Worm (Caenorhabditis elegans): Measurements from ENCODE around the gene gphr-1.

Gene gphr-1

ce11 chrIII:12202437-12202836 lies 16.4 kb upstream of the gphr-1 start, which contains the start of gene osm-12:
Gene osm-12, minus strand, starts transcription at chrIII:12202537.
- TF ChIP-seq aha-1 (tag) (peak; percentile 71), tag-97 (GFP tag; IDR thresholded peaks at IDR 0.05) (no peak)

- TF ChIP-seq daf-19 (GFP tag; conservative IDR thresholded peaks at IDR 0.05) (no peak), set-16 (GFP tag; IDR thresholded peaks at IDR 0.05) (peak; percentile 59), spr-1 (tag; optimal IDR thresholded peaks at IDR 0.05) (no peak), D1046.2 (GFP tag; IDR thresholded peaks at IDR 0.05) (0 out of 2 replicates have a peak, but pooled peaks have one; percentile 49), fkh-10 (GFP tag; optimal IDR thresholded peaks at IDR 0.05) (no peak), daf-8 (GFP tag; IDR thresholded peaks at IDR 0.05) (no peak), duxl-1 (tag; optimal IDR thresholded peaks at IDR 0.05; ENCODE audit: poor library complexity) (no peak)
Observed at ce11 chrIII:12205271-12205670, 13.6 kb upstream of the gphr-1 start.

ce11 chrIII:12207574-12207973 lies 11.3 kb upstream of the gphr-1 start:
- peak in 1 of 2 experiments; percentile 55 for TF ChIP-seq unc-62 (GFP tag; optimal IDR thresholded peaks at IDR 0.05 in 1 of 2)
- TF ChIP-seq unc-62 (tag; optimal IDR thresholded peaks at IDR 0.05), result no peak
- peak; percentile 71 for TF ChIP-seq set-16 (GFP tag; IDR thresholded peaks at IDR 0.05)
- peak; percentile 71 for TF ChIP-seq aha-1 (tag)
- TF ChIP-seq ceh-20 (GFP tag; IDR thresholded peaks at IDR 0.05), result no peak

- no peak for TF ChIP-seq snpc-4 (tag; optimal IDR thresholded peaks at IDR 0.05)
- no peak for TF ChIP-seq nhr-48 (tag; optimal IDR thresholded peaks at IDR 0.05)
- no peak for TF ChIP-seq saeg-2 (GFP tag; IDR thresholded peaks at IDR 0.05)
- no peak for TF ChIP-seq ZK546.5 (tag; optimal IDR thresholded peaks at IDR 0.05)
- no peak for TF ChIP-seq dve-1 (tag; optimal IDR thresholded peaks at IDR 0.05; ENCODE audit: insufficient read depth)
- TF ChIP-seq lin-1 (GFP tag; IDR thresholded peaks at IDR 0.05), result no peak
- no peak for TF ChIP-seq hmg-1.1 (GFP tag; IDR thresholded peaks at IDR 0.05)
- TF ChIP-seq nhr-10 (tag; optimal IDR thresholded peaks at IDR 0.05), result no peak
Observed at ce11 chrIII:12215596-12215995, 3.3 kb upstream of the gphr-1 start, which contains the start of gene Y75B8A.13. Gene Y75B8A.13, minus strand, starts transcription at chrIII:12215696.

ce11 chrIII:12218078-12218477 lies 769 bp upstream of the gphr-1 start:
- TF ChIP-seq D1046.2 (GFP tag; IDR thresholded peaks at IDR 0.05) (no peak), aha-1 (tag) (peak; percentile 82)

ce11 chrIII:12220820-12221219 lies 2.0 kb downstream of the gphr-1 start:
- TF ChIP-seq rbr-2 (tag; optimal IDR thresholded peaks at IDR 0.05) (no peak), daf-12 (tag; optimal IDR thresholded peaks at IDR 0.05) (no peak), aha-1 (tag) (no peak), lim-7 (GFP tag; IDR thresholded peaks at IDR 0.05) (no peak), duxl-1 (tag; optimal IDR thresholded peaks at IDR 0.05; ENCODE audit: poor library complexity) (no peak)

- TF ChIP-seq D1046.2 (GFP tag; IDR thresholded peaks at IDR 0.05) (no peak), daf-19 (GFP tag; conservative IDR thresholded peaks at IDR 0.05) (no peak), fkh-10 (GFP tag; optimal IDR thresholded peaks at IDR 0.05) (no peak), gei-8 (GFP tag; optimal IDR thresholded peaks at IDR 0.05) (no peak), ztf-11 (tag; optimal IDR thresholded peaks at IDR 0.05) (no peak), nhr-111 (GFP tag; optimal IDR thresholded peaks at IDR 0.05) (no peak), aha-1 (tag) (no peak), rbr-2 (tag; optimal IDR thresholded peaks at IDR 0.05) (no peak), arid-1 (GFP tag; conservative IDR thresholded peaks at IDR 0.05) (no peak), hlh-11 (tag; optimal IDR thresholded peaks at IDR 0.05) (no peak)
Observed at ce11 chrIII:12221452-12221851, 2.6 kb downstream of the gphr-1 start.

ce11 chrIII:12223208-12223607 lies 4.4 kb downstream of the gphr-1 start:
- TF ChIP-seq jun-1 (tag; optimal IDR thresholded peaks at IDR 0.05) (no peak), skn-1 (tag; optimal IDR thresholded peaks at IDR 0.05) (no peak), unc-62 (GFP tag; optimal IDR thresholded peaks at IDR 0.05 in 1 of 2) (peak in 1 of 2 experiments; percentile 8), unc-62 (tag; optimal IDR thresholded peaks at IDR 0.05) (no peak), ZK546.5 (tag; optimal IDR thresholded peaks at IDR 0.05) (no peak), duxl-1 (tag; optimal IDR thresholded peaks at IDR 0.05; ENCODE audit: poor library complexity) (no peak), nhr-41 (GFP tag; IDR thresholded peaks at IDR 0.05) (no peak), lin-38 (GFP tag; IDR thresholded peaks at IDR 0.05) (peak; percentile 73)
